Fruit fly (Drosophila melanogaster): ENCODE results near the gene Alg14.

The Alg14 gene

dm6 chrX:15482236-15482660 lies 10.3 kb downstream of the Alg14 start, which contains the start of gene CG6340 (continued):
- TF ChIP-seq fd3F (GFP tag; optimal IDR thresholded peaks at IDR 0.05) (no peak), BEAF-32 (GFP tag; optimal IDR thresholded peaks at IDR 0.05) (peak; percentile 84), Tbp (GFP tag; optimal IDR thresholded peaks at IDR 0.05) (no peak), jing (GFP tag; optimal IDR thresholded peaks at IDR 0.05) (no peak), btn (GFP tag; optimal IDR thresholded peaks at IDR 0.05) (no peak), ewg (GFP tag; optimal IDR thresholded peaks at IDR 0.05) (peak; percentile 54), CG13287 (GFP tag; IDR thresholded peaks at IDR 0.05; ENCODE audit: partially characterized antibody) (peak; percentile 77), Awh (GFP tag; IDR thresholded peaks at IDR 0.05) (no peak), inv (GFP tag; IDR thresholded peaks at IDR 0.05; ENCODE audit: partially characterized antibody) (peak; percentile 65; the same call in 1 of the 2 replicates), Xrp1 (GFP tag; IDR thresholded peaks at IDR 0.05) (no peak), CG5953 (GFP tag; IDR thresholded peaks at IDR 0.05) (no peak), CG17361 (GFP tag; IDR thresholded peaks at IDR 0.05) (no peak), CG4328 (GFP tag; optimal IDR thresholded peaks at IDR 0.05) (no peak), rib (GFP tag; IDR thresholded peaks at IDR 0.05) (no peak), CG11560 (tag; IDR thresholded peaks at IDR 0.05) (no peak), CG6654 (GFP tag; optimal IDR thresholded peaks at IDR 0.05) (no peak), CG14710 (tag; optimal IDR thresholded peaks at IDR 0.05) (peak; percentile 29), CG9797 (GFP tag; optimal IDR thresholded peaks at IDR 0.05) (peak; percentile 60), her (GFP tag; optimal IDR thresholded peaks at IDR 0.05) (no peak), CG11398 (GFP tag; optimal IDR thresholded peaks at IDR 0.05) (no peak), CG4424 (GFP tag; optimal IDR thresholded peaks at IDR 0.05) (no peak), Sin3A (optimal IDR thresholded peaks at IDR 0.05) (peak; percentile 10), Spps (tag; optimal IDR thresholded peaks at IDR 0.05) (no peak), CG6175 (GFP tag; IDR thresholded peaks at IDR 0.05) (no peak), ttk (GFP tag; IDR thresholded peaks at IDR 0.05) (no peak), CG11085 (GFP tag; IDR thresholded peaks at IDR 0.05) (no peak), Dek (tag; optimal IDR thresholded peaks at IDR 0.05) (no peak), Trl (optimal IDR thresholded peaks at IDR 0.05) (no peak), Trl (GFP tag; optimal IDR thresholded peaks at IDR 0.05) (no peak), Stat92E (GFP tag; optimal IDR thresholded peaks at IDR 0.05) (no peak), CG8478 (optimal IDR thresholded peaks at IDR 0.05) (no peak), Xbp1 (GFP tag; optimal IDR thresholded peaks at IDR 0.05) (no peak), NK7.1 (GFP tag; optimal IDR thresholded peaks at IDR 0.05) (no peak), bigmax (GFP tag; optimal IDR thresholded peaks at IDR 0.05) (no peak), BtbVII (GFP tag; optimal IDR thresholded peaks at IDR 0.05) (no peak), CG10321 (GFP tag; IDR thresholded peaks at IDR 0.05) (no peak), twi (tag; optimal IDR thresholded peaks at IDR 0.05) (no peak), CG7786 (GFP tag; optimal IDR thresholded peaks at IDR 0.05) (no peak), wek (GFP tag; optimal IDR thresholded peaks at IDR 0.05) (no peak), Hr78 (GFP tag; optimal IDR thresholded peaks at IDR 0.05) (no peak), ro (GFP tag; IDR thresholded peaks at IDR 0.05) (no peak), salm (tag; optimal IDR thresholded peaks at IDR 0.05) (no peak), lab (GFP tag; optimal IDR thresholded peaks at IDR 0.05) (no peak), CG3995 (GFP tag; optimal IDR thresholded peaks at IDR 0.05) (no peak), CG31224 (GFP tag; IDR thresholded peaks at IDR 0.05) (no peak), gem (tag; optimal IDR thresholded peaks at IDR 0.05) (no peak), stwl (tag; optimal IDR thresholded peaks at IDR 0.05) (peak; percentile 36), CG2116 (GFP tag; optimal IDR thresholded peaks at IDR 0.05) (peak; percentile 75), CG2129 (GFP tag; IDR thresholded peaks at IDR 0.05; ENCODE audit: partially characterized antibody) (no peak), Fer2 (tag; optimal IDR thresholded peaks at IDR 0.05) (no peak), Dll (GFP tag; IDR thresholded peaks at IDR 0.05; ENCODE audit: partially characterized antibody) (peak; percentile 73; the same call in 3 of the 4 replicates), Hr51 (GFP tag; optimal IDR thresholded peaks at IDR 0.05) (no peak)
